Fruit fly (Drosophila melanogaster): Measurements from ENCODE around the gene Klp98A.

Klp98A gene

DNA sequence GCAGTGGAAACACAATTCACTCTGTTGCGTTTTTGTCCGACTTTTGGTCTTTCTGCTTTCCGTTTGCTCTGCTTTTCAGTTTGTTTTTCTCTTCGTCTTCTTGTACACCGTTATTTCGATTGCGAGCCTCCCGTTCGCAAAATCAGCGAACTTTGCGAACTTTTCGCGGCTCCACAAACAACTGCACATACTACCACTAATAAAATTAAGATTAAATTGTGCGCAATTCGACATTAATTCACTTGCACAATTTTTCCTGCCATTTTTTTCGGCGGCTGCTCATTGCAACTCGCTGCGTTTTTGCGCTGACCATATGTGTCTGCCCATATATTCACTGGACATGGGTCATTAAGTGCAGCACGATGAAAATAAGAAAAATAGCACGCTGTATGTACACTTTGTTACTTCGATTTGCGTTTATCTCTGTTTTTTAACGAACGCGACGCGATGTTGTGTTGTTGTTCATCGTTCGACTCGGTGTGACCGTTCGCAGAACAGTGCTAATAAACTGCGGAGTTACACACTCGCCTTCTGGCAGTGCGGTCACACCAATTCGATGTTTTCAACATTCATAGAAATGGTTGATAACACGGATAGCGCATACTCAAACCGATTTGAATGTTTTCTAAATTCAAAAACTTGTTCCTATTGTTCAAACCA, at the start of gene Klp98A:
Gene Klp98A (minus strand): TSS at position 486 of the 660 bp plus-strand sequence.
- no peak for TF ChIP-seq CG17801 (GFP tag; optimal IDR thresholded peaks at IDR 0.05; ENCODE audit: partially characterized antibody)

DNA sequence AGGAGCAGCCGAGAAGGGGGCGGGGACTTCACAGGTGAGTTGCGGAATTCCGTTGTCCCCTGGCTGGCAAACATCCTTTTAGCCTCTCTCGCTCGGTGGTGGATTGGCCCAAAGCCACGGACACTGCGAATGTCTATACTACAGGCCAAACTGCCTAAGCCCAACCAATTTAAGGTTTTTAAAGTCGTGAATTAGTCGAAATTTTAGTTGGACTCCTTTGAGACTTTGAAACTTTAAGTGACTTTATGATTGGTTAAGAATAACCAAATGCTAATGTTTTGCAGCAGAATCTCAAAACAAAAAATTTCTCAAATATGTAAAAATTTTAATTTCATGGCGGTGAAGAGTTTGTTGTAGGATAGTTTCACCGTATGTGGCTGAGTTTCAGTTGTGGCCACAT, 49.6 kb upstream of the Klp98A start:
- no peak for TF ChIP-seq CG17801 (GFP tag; optimal IDR thresholded peaks at IDR 0.05; ENCODE audit: partially characterized antibody)

DNA sequence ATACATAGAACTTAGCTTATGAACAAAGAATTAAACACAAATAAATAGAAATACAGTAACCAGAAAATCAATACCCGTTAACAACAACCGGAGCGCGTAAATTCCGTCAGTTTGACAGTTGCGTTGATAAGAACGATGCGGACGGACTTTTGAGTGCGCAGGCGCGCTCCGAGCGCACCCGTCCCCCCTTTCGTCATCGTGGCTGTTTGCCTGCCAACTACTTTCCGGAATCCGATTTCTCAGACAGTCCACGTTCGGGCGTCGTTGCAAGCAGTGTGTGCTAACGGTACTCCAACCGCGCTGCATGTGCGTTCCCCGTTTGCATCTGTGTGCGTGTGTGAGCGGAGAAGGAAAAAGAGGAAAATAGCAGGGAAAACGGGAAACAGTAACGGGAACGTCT, 49.1 kb upstream of the Klp98A start:
- no peak for TF ChIP-seq CG17801 (GFP tag; optimal IDR thresholded peaks at IDR 0.05; ENCODE audit: partially characterized antibody)

DNA sequence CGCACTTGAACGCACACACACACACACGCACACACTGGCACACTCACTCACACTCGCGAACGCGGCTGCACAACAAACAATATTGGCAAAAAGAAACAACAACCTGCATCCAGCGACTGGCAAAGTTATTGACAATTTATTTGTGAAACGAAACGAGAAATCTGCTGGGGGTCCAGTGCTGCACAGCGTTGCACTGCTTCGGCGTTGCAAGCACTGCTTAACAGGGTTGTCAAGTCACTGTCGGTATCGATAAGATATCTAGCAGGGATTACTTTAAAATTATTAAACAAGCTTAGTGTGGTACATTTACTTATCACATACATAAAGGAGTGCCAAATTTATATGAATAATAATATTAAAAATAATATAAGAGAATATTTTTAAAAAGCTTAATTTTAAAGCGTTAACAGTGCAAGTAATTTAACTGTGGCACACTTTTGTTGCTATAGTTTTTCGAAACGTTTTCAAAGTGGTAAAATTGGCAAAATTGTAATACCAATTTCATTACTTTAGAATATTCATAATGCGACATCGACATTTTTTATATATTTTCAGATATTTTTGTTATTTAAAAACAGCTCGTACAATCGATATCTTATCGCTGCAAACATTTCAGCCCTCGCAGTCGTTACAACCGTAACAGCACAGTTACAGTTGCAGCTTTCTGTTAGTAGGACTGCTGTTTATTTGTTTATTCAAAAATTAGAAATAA, 48.4 kb upstream of the Klp98A start, which contains the start of the genes dsd and Tusp:
Gene dsd (minus strand): TSS at position 179 of the 712 bp plus-strand sequence.
Gene Tusp (plus strand): TSS at position 662 of the 712 bp plus-strand sequence.
- TF ChIP-seq CG17801 (GFP tag; optimal IDR thresholded peaks at IDR 0.05; ENCODE audit: partially characterized antibody): peak; percentile 11

DNA sequence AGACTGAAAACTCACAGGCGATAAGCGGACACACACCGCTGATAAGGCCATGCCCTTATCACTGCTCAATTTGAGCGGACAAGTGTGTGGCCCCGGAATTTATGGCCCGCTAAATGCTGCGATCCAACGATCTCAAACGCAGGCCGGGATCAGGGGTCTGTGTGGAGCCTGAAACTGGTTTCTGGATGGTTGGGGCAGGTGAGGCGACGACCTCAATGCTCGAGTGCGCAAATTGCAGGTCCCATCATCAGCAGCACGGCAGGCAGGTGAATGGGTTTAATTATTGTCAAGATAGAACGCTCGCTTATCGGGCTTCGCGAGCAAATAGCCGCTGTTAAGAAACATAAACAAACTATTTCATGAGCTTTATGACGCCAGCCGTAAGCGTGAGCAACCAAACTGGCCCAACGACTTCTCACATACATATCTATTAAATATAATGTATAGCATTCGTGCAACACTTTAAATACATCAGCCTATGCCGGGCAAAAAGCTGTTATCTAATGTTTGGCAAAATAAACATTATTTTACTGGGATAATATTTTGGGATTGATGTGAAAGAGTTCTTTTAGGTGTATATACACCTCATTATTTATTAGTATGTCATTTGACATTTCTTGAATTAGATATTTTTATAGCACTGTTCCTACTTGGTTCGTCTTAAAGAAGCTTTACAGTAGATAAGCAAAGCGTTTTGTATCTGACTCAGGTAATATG, 46.7 kb upstream of the Klp98A start:
- TF ChIP-seq CG17801 (GFP tag; optimal IDR thresholded peaks at IDR 0.05; ENCODE audit: partially characterized antibody): peak; percentile 5

DNA sequence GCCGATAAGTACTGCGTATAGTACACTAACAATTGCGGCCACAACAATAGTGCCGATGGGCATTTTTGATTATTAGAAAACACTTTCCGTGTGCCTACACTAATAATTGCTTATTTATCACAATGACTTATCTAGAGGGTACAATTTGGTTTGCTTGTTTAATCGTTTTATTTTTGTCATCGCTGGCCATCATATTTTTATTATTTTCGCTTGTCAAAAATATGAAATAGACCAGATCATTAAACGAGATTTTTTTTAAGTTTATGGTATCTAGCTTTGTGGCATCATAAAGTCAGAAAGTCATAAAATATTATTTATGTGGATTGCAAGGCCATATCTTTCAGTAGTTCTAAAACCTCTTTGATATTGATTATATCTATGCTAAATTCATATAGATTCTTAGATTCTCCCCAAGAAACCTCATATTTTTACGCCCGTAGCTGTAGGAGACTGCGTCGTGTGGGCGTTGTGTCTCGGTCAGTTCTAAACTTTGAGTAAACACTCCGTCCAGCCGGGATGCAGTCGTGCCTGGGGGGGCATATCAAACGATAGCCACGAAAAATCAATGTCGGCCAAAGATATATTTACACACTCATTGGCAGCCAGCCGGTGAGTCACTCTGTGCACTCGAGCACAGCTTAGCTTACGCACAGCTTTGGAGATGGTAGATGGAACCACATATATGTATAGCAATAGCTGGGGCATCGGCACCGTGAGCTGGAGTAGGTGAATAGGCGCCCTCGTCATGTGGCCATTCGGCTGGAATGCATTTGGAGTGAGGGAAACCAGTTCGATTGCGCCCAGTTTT, 45.9 kb upstream of the Klp98A start:
- TF ChIP-seq CG17801 (GFP tag; optimal IDR thresholded peaks at IDR 0.05; ENCODE audit: partially characterized antibody): no peak

DNA sequence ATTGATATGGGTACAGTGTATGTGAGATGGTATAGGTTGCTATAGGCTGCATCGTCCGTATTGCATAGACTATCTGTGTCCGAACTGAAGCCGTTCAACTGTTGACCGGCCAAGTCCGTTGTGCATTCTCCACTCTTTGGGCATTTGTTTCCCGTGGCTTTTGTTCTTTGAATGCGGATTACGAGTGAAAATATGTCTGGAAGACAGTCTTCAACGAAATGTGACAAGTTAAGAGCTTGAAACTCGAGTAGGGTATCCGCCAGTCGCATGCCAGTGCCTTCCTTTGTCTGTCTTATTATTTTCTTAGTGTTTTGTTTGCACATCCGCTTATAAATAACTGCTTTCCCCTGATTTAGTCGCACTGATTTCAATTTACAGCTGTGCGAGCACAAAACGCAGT, 44.7 kb upstream of the Klp98A start:
- TF ChIP-seq CG17801 (GFP tag; optimal IDR thresholded peaks at IDR 0.05; ENCODE audit: partially characterized antibody): no peak

DNA sequence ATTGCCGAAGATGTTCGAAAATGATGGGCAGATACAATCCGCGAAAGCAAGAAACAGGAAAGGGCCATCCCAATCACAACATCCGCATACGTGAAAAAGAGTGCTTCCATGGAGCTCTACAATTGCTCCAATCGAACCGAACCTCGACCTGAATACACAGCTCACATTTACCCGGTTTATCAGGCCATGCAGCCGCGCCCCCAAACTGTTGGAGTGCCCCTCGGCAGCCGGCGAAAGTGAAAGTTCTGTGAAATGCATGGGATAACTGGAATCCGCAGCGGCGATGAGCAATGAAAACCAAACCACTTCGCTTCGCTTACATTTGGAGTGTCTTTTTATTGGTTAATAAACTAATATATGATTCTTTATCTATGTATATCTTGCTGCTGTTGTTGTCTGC, 38.3 kb upstream of the Klp98A start:
- no peak for TF ChIP-seq CG17801 (GFP tag; optimal IDR thresholded peaks at IDR 0.05; ENCODE audit: partially characterized antibody)

DNA sequence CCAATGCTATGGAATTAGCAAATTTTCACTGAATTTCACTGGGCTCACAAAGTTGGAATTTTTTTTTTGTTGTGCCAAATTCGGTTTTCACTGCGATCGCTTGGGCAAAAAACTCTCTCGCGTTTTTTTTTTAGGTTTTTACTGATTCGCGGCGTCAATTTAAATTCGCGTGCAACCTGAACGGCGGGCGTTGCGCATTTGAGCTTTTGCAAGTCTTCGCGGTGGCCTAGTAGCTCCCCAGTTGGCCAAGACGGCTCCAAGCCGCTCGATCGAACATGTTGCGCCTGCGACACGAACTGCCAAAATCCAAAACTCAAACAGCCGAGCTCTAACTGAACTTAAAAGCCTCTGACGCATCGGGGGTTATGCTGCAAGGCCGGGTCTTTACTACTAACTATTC, 37.0 kb upstream of the Klp98A start, which contains the start of gene CG5639:
Gene CG5639 (minus strand): TSS at position 152 of the 400 bp plus-strand sequence.
- TF ChIP-seq CG17801 (GFP tag; optimal IDR thresholded peaks at IDR 0.05; ENCODE audit: partially characterized antibody): no peak

DNA sequence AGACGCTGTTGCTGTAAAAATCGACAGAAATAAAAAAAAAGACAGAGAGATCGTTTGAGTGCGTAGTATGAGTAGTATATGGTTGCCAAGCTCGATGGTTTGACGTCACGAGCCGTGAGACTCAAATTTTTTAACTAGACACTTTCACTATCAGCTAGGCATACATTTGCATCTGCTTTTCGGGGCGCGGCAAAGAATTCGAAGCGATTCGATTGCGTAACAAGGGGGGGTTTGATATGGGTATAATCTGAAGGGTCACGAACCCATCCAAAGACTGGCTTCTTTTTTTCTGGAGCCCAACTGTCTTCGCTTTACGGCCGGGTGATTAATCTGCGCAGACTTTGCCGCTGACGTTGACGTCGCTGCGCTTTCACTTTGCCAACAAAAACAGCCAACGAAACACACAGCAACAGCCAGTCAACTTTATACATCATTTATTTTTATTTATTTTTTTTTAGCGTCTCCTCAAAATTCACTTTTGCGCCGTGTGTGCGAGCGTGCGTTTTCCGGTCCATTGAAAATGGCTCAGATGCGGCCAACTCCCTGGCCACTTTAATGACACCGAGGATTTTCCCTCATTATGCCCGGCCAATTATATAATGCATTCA, 34.7 kb upstream of the Klp98A start:
- no peak for TF ChIP-seq CG17801 (GFP tag; optimal IDR thresholded peaks at IDR 0.05; ENCODE audit: partially characterized antibody)

DNA sequence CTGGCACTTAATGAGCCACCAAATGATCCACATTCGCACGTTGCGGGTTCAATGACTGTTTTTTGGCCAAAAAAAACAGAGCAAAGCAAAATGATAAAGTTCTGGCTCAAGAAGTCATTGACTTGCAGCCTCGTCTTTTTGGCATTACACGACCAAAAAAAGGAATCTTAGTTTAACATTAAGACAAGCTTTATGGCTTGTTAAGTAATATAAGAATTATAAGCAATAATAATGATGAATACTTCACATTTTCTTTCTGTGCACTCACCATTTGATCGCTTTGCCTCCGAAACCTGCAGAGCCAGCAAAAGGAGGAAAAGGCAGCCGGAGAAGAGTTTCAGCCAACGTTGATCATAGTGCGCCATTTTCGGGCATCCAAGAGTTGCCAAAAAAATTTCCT, 34.2 kb upstream of the Klp98A start:
- no peak for TF ChIP-seq CG17801 (GFP tag; optimal IDR thresholded peaks at IDR 0.05; ENCODE audit: partially characterized antibody)

DNA sequence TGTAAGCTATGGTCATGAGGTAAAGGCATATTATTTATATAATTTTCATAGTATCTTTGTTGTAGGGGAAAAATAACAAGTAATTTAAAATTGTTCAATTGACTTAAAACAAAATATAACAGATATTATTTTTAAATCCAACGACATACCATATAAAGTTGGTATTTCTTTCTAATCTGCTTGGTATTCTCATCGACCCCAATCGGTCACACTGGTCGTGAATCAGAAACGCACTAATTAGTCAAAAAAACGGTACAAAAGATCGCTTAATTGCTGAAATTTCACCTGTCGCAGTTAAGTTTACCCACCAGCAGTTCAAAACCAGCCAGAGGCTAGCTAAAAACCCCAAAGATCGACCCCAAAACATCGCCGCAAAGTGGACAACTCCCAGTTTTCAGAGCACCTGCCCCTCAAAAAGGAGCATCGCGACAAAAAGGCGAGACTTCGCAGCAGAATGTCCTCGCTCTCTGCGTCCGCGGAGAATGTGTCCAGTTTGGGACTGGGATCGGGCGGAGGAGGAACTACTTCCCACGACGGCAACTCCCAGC, 23.8 kb upstream of the Klp98A start, which contains the start of gene pins:
Gene pins (plus strand): TSS at position 207 of the 548 bp plus-strand sequence.
- TF ChIP-seq CG17801 (GFP tag; optimal IDR thresholded peaks at IDR 0.05; ENCODE audit: partially characterized antibody): no peak

DNA sequence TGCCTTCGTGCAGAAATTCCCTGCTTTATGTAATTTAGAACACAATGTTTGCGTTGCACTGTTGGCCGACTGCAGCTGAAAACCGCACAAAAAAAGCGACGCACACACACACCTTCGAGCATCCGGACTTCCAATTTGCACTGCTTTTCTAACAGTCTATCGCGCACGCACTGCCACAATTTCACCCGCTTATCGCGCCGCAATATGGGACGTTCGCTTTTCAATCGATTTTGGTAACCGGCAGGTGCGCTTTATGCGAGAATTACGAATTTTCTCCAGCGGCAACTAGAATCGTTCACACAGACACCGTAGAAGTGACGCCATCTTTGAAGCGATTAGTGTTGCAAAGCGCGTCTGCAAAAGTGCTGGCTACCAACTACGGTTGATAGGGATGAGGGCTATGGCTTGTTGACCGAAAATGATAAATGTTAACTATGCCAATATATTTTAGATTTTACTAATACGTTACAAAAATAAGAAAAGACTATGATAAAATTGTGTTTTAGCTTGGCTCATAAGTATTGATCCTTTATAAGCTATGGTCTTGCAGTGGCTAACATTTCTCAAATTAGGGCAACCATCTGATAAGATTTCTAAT, 23.0 kb upstream of the Klp98A start, which contains the start of gene wdb:
Gene wdb (minus strand): TSS at position 352 of the 598 bp plus-strand sequence.
- TF ChIP-seq CG17801 (GFP tag; optimal IDR thresholded peaks at IDR 0.05; ENCODE audit: partially characterized antibody): no peak

Data from ovary, adult (tissue).